Worm (Caenorhabditis elegans): ENCODE data around the gene nspc-5.
A peak's percentile ranks its signal among the peaks of the same experiment; 100 is the strongest.
"Not testable (repeated sequence)": the region's sequence is repeated elsewhere in the genome, so short reads cannot be mapped to it uniquely, and the experiment has no call there.

nspc-5 gene

DNA sequence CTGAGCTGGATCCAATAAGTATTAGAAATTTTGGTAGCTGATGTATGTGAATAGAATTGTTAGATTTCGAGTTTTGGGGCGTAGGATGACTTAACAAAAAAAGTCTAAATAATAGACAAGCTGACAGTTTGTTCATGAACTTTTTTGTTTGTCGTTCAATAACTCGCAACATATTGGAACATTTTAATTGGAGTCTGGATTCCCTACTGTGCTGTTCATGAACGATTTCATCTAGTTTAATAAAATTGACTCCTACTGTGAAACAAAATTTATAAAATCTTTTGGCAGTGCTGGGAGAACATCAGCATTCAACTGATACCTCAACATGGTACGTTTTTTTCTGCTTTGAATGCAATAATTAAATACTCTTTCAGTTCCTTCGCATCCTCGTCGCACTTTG is 3.0 kb downstream of the nspc-5 start, which contains the start of gene nspc-7:
nspc-7 (plus strand) TSS at position 301 of the 400 bp plus-strand sequence.
- TF ChIP-seq sptf-2 (GFP tag; optimal IDR thresholded peaks at IDR 0.05); ZK185.1 (tag; optimal IDR thresholded peaks at IDR 0.05; ENCODE audit: poor library complexity, severe bottlenecking); F10E7.11 (tag; optimal IDR thresholded peaks at IDR 0.05): not testable (repeated sequence)

DNA sequence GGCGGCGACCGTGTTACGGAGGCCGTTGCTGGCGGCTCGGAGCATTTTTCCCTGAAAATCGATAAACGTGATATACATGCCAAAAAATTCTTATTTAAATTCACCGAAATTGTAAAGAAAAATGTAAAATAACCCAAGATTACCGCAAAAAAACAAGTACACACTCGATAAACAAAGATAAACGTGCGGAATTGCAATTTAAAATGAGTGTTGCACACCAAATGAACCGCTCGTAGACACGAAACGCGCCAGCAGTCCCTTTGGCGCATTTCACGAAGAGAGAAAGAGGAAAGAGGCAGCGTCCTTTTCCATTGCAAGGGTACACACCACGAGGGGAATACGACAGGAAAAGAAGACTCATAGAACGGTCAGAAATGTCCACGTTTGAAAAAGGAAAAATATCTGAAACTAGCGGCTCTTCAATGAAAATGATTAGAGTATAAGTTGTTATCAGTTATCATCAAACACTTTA is 7.5 kb downstream of the nspc-5 start, which contains the start of gene sdha-1:
sdha-1 (minus strand) TSS at position 51 of the 472 bp plus-strand sequence.
- peak; percentile 56 for TF ChIP-seq tbp1 (GFP tag; optimal IDR thresholded peaks at IDR 0.05)
- no peak for TF ChIP-seq sptf-2 (GFP tag; optimal IDR thresholded peaks at IDR 0.05)
- TF ChIP-seq C06A6.2 (GFP tag; conservative IDR thresholded peaks at IDR 0.05) = no peak
- TF ChIP-seq snpc-1.1 (tag; optimal IDR thresholded peaks at IDR 0.05; ENCODE audit: insufficient read depth) = no peak
- no peak for TF ChIP-seq mes-4 (tag; optimal IDR thresholded peaks at IDR 0.05)
- no peak for TF ChIP-seq egl-18 (GFP tag; IDR thresholded peaks at IDR 0.05)
- TF ChIP-seq K11D2.4 (GFP tag; IDR thresholded peaks at IDR 0.05) = peak; percentile 78
- no peak for TF ChIP-seq snpc-3.4 (tag; optimal IDR thresholded peaks at IDR 0.05)
- TF ChIP-seq attf-5 (GFP tag; optimal IDR thresholded peaks at IDR 0.05) = peak; percentile 85
- TF ChIP-seq xnd-1 (tag; optimal IDR thresholded peaks at IDR 0.05) = no peak
- TF ChIP-seq lin-54 (GFP tag; optimal IDR thresholded peaks at IDR 0.05) = peak; percentile 41
- no peak for TF ChIP-seq unc-130 (GFP tag; optimal IDR thresholded peaks at IDR 0.05)
- TF ChIP-seq F57C9.4 (tag; optimal IDR thresholded peaks at IDR 0.05) = no peak
- no peak for TF ChIP-seq F49E8.2 (tag; optimal IDR thresholded peaks at IDR 0.05; ENCODE audit: insufficient read depth)
- TF ChIP-seq F33H1.4 (GFP tag; IDR thresholded peaks at IDR 0.05) = no peak
- no peak for TF ChIP-seq F39B2.1 (GFP tag; IDR thresholded peaks at IDR 0.05)
- TF ChIP-seq nhr-179 (tag; optimal IDR thresholded peaks at IDR 0.05) = no peak
- no peak for TF ChIP-seq ceh-79 (tag; optimal IDR thresholded peaks at IDR 0.05)
- peak; percentile 2 for TF ChIP-seq repo-1 (tag; optimal IDR thresholded peaks at IDR 0.05)
- TF ChIP-seq madf-3 (GFP tag; IDR thresholded peaks at IDR 0.05) = no peak
- no peak for TF ChIP-seq snpc-4 (GFP tag; optimal IDR thresholded peaks at IDR 0.05)
- TF ChIP-seq snpc-4 (tag; optimal IDR thresholded peaks at IDR 0.05) = peak in 3 of 4 experiments; percentile 34 to 50 (median 38)
- TF ChIP-seq cebp-1 (GFP tag; IDR thresholded peaks at IDR 0.05) = peak; percentile 30; the same call in 1 of the 2 replicates
- peak; percentile 86 for TF ChIP-seq cebp-1 (tag; optimal IDR thresholded peaks at IDR 0.05)
- TF ChIP-seq Y95B8A.8 (GFP tag; IDR thresholded peaks at IDR 0.05) = no peak
- TF ChIP-seq Y79H2A.3 (GFP tag; conservative IDR thresholded peaks at IDR 0.05) = no peak
- no peak for TF ChIP-seq nfya-1 (tag; optimal IDR thresholded peaks at IDR 0.05; ENCODE audit: borderline replicate concordance, insufficient read depth)
- TF ChIP-seq madf-8 (GFP tag; conservative IDR thresholded peaks at IDR 0.05) = no peak
- peak; percentile 63 for TF ChIP-seq F23B12.7 (tag; optimal IDR thresholded peaks at IDR 0.05; ENCODE audit: insufficient read depth)
- TF ChIP-seq cebp-2 (GFP tag; IDR thresholded peaks at IDR 0.05) = no peak
- no peak for TF ChIP-seq dpl-1 (GFP tag; optimal IDR thresholded peaks at IDR 0.05)
- peak; percentile 69 for TF ChIP-seq B0336.3 (GFP tag; IDR thresholded peaks at IDR 0.05)
- no peak for TF ChIP-seq ztf-28 (GFP tag; IDR thresholded peaks at IDR 0.05)
- peak; percentile 69; the same call in 1 of the 2 replicates for TF ChIP-seq Y53G8AR.9 (GFP tag; conservative IDR thresholded peaks at IDR 0.05)
- no peak for TF ChIP-seq hlh-26 (GFP tag; conservative IDR thresholded peaks at IDR 0.05)
- TF ChIP-seq rcor-1 (GFP tag; IDR thresholded peaks at IDR 0.05) = peak; percentile 64
- no peak for TF ChIP-seq Y53F4B.3 (GFP tag; IDR thresholded peaks at IDR 0.05)
- TF ChIP-seq nfyb-1 (GFP tag; IDR thresholded peaks at IDR 0.05) = peak; percentile 19; the same call in 1 of the 2 replicates
- TF ChIP-seq aptf-3 (GFP tag; IDR thresholded peaks at IDR 0.05) = no peak
- no peak for TF ChIP-seq rec-8 (tag; optimal IDR thresholded peaks at IDR 0.05)
- TF ChIP-seq madf-10 (tag; optimal IDR thresholded peaks at IDR 0.05) = peak; percentile 56
- TF ChIP-seq ceh-100 (GFP tag; IDR thresholded peaks at IDR 0.05) = no peak
- peak; percentile 90 for TF ChIP-seq dox-1 (GFP tag; IDR thresholded peaks at IDR 0.05)
- TF ChIP-seq lin-35 (GFP tag; optimal IDR thresholded peaks at IDR 0.05) = peak in 1 of 3 experiments; percentile 60
